Worm (Caenorhabditis elegans): ENCODE results near the gene W04B5.3.
"Not testable (repeated sequence)": the region's sequence is repeated elsewhere in the genome, so short reads cannot be mapped to it uniquely, and the experiment has no call there.

Gene W04B5.3

DNA sequence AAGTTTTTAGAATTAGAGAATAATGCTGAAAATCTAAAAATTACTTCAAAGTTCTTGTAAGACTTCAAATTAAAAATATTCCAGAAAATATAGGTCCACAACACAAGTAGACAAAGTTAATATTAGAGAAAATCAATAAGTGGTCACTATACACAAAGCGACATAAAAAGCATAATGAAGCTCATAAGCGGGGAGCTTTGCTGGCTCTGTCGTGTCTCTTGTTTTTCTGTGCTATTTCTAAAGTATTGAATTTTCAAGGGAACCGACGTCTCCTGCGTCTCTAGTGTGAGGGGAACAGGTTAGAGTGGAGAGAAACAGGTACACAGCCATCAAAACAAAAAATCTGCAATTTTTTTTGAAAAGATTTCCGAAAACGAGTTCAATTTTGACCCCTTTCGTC lies 20.2 kb downstream of the W04B5.3 start, which contains the start of gene E02H9.13:
Gene E02H9.13 (minus strand): TSS at position 199 of the 400 bp plus-strand sequence.
- TF ChIP-seq ceh-9 (tag; optimal IDR thresholded peaks at IDR 0.05) (no peak), hlh-30 (tag; optimal IDR thresholded peaks at IDR 0.05; ENCODE audit: insufficient read depth) (no peak), ceh-22 (tag; optimal IDR thresholded peaks at IDR 0.05) (no peak), ceh-48 (tag; optimal IDR thresholded peaks at IDR 0.05) (peak; percentile 89), ceh-18 (tag; optimal IDR thresholded peaks at IDR 0.05) (no peak)

DNA sequence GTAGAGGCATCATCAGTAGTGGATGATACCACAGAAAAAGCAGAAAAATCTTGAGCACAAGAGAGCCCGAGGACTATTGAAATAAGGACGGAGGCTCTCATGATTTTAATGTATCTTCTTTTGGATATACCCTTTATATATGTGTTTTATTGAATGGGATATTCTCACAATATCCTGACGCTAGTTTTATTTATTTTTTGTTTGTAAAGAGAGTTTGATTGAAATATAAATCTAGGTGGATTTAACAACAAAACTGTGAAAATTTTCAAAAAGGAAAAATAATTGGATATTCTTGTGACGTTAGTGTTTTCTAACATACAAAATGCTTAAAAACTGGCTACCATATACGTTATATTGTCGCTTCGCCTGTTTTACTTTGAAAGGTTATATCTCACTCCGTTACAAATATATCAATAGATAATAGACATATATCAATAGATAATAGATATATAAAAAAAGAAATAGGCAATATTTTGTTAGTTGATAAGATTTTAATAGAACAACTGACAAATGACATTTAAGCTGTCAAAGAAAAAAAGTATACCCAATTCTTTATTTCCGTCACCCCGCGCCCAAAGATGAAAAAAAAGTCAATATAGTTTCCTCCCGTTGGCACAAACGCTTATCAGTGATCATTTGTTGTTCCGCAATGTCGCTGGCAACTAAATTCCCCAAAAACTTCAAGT lies 27.4 kb downstream of the W04B5.3 start, which contains the start of the genes E02H9.7 and klo-2:
Gene E02H9.7 (minus strand): TSS at position 101 of the 686 bp plus-strand sequence.
Gene klo-2 (plus strand): TSS at position 636 of the 686 bp plus-strand sequence.
- TF ChIP-seq hlh-15 (tag; optimal IDR thresholded peaks at IDR 0.05) = no peak
- no peak for TF ChIP-seq pha-4 (tag; optimal IDR thresholded peaks at IDR 0.05)

DNA sequence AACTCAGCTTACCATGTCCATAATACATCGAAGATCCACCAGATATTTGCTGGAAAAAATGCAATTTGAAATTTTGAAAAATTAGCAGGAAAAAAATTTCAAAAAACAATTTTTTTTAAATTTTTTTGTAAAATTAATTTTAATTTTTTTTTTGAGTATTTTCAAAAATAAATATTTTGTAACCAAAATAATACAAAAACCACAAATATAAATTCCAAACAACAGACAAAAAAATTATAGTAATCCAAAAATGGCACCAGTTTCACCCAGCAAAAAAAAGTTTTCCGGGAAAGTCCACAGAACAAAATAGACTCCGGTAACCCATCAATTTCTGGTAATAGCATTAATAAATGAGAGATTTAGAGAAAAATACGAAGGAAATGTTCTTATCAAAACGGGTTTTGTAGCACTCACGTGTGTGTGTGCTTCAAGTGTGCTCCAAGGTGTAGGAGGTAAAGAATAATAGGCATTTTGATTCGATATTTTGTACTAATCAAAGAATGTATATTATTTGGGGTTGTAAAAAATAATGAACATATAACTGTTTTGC lies 36.5 kb downstream of the W04B5.3 start, which contains the start of gene nhr-121:
Gene nhr-121 (minus strand): TSS at position 51 of the 550 bp plus-strand sequence.
- TF ChIP-seq dve-1 (tag; optimal IDR thresholded peaks at IDR 0.05) = no peak
- no peak for TF ChIP-seq elt-4 (tag; optimal IDR thresholded peaks at IDR 0.05)
- no peak for TF ChIP-seq ttx-3 (tag; optimal IDR thresholded peaks at IDR 0.05)
- TF ChIP-seq ceh-30 (tag; optimal IDR thresholded peaks at IDR 0.05) = no peak
- no peak for TF ChIP-seq elt-2 (tag; optimal IDR thresholded peaks at IDR 0.05)

DNA sequence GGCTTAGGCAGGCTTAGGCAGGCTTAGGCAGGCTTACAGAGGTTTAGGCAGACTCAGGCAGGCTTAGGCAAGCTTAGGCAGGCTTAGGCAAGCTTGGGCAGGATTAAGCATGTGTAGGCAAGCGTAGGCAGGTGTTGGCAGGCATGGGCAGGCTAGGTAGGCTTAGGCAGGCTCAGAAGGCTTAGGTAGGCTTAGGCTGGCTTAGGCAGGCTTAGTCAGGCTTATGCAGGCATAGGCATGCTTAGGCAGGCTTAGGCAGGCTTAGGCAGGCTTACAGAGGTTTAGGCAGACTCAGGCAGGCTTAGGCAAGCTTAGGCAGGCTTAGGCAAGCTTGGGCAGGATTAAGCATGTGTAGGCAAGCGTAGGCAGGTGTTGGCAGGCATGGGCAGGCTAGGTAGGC lies 37.1 kb downstream of the W04B5.3 start:
- TF ChIP-seq sdc-2 (tag; optimal IDR thresholded peaks at IDR 0.05) = peak; percentile 30
- TF ChIP-seq dve-1 (tag; optimal IDR thresholded peaks at IDR 0.05) = peak; percentile 26
- peak; percentile 16 for TF ChIP-seq syd-9 (tag; optimal IDR thresholded peaks at IDR 0.05)
- peak; percentile 15 for TF ChIP-seq hlh-6 (tag; optimal IDR thresholded peaks at IDR 0.05)

DNA sequence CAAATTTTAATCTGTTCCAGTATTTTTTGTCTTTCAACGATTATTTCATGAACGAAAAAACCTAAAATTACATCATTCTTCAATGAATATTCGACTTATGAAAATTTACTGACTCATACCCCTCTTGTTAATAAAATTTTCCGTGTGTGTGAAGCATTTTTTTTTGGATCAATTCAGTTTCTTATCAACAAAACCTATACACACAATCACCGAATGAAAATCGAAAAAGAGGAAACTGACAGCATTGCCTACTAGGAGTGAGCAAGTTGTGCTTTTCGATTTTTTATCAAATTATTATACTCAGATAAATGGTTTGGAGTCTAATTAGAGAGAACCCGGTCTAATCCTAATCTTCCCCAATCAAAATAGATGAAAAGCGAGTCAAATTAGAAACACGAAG lies 40.4 kb downstream of the W04B5.3 start, which contains the start of gene E02H9.3:
Gene E02H9.3 (plus strand): TSS at position 301 of the 400 bp plus-strand sequence.
- not testable (repeated sequence) for TF ChIP-seq fkh-10 (GFP tag; optimal IDR thresholded peaks at IDR 0.05); dve-1 (tag; optimal IDR thresholded peaks at IDR 0.05); zip-5 (tag; optimal IDR thresholded peaks at IDR 0.05)

DNA sequence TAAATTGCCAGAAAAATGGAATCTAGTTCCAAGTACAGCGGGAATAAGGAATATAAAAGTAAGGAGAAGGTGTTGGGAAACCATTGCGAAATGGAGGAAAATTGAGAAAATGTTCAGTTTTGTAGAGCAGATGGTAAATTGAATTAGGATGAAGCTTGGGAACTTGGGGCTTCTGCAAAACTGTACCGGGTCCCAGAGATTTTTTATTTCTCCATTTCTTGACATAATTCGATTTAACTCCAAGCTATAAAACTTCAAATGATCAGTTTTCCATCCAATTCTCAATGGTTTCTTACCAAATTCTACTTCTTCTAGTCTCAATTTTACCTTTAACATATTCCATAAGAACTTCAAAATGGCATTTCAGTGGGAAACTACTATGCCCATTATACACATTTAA lies 49.9 kb downstream of the W04B5.3 start, which contains the start of the genes E02H9.9 and E02H9.1:
Gene E02H9.9 (minus strand): TSS at position 101 of the 400 bp plus-strand sequence.
Gene E02H9.1 (plus strand): TSS at position 285 of the 400 bp plus-strand sequence.
- TF ChIP-seq ceh-18 (tag; optimal IDR thresholded peaks at IDR 0.05) = no peak
- no peak for TF ChIP-seq che-1 (tag; optimal IDR thresholded peaks at IDR 0.05)
- TF ChIP-seq syd-9 (tag; optimal IDR thresholded peaks at IDR 0.05) = no peak
- no peak for TF ChIP-seq elt-2 (tag; optimal IDR thresholded peaks at IDR 0.05)
- TF ChIP-seq ceh-30 (tag; optimal IDR thresholded peaks at IDR 0.05) = no peak
- no peak for TF ChIP-seq T23F11.4 (GFP tag; optimal IDR thresholded peaks at IDR 0.05)
- TF ChIP-seq ttx-3 (tag; optimal IDR thresholded peaks at IDR 0.05) = no peak
- no peak for TF ChIP-seq ceh-6 (GFP tag; optimal IDR thresholded peaks at IDR 0.05)
- no peak for TF ChIP-seq C38D4.7 (GFP tag; optimal IDR thresholded peaks at IDR 0.05)
- no peak for TF ChIP-seq ceh-34 (tag; optimal IDR thresholded peaks at IDR 0.05)
- no peak for TF ChIP-seq ceh-9 (tag; optimal IDR thresholded peaks at IDR 0.05)

DNA sequence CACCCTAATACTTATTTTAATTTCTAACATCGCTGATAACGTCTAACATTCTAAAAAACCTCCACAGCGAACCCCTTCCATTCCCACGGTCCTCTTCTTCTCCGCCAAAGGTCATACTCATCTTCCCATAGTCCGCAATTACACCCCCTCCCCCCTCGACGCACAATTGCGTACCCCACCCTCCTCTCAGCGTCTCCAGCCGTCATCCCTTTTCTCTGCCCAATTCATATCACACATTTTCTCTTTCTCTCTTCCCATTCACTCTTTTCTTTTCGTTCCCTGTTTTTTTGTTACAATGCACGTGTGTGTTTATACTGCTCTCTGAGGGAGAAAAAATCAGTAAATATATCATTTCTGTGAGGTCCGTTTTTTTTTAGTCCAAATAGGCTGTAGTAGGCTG lies 53.5 kb downstream of the W04B5.3 start:
- TF ChIP-seq rnt-1 (tag; optimal IDR thresholded peaks at IDR 0.05) (no peak), T23F11.4 (GFP tag; optimal IDR thresholded peaks at IDR 0.05) (no peak), mec-3 (tag; optimal IDR thresholded peaks at IDR 0.05; ENCODE audit: borderline replicate concordance) (no peak), ets-4 (tag; optimal IDR thresholded peaks at IDR 0.05) (no peak), nhr-232 (tag; optimal IDR thresholded peaks at IDR 0.05) (no peak), fkh-6 (tag; optimal IDR thresholded peaks at IDR 0.05) (no peak), nhr-11 (tag; optimal IDR thresholded peaks at IDR 0.05) (no peak), pqm-1 (tag; optimal IDR thresholded peaks at IDR 0.05) (no peak), ceh-31 (tag; optimal IDR thresholded peaks at IDR 0.05) (no peak), K09A11.1 (tag; optimal IDR thresholded peaks at IDR 0.05; ENCODE audit: insufficient read depth) (no peak), pat-9 (tag; optimal IDR thresholded peaks at IDR 0.05) (no peak), pag-3 (tag; optimal IDR thresholded peaks at IDR 0.05; ENCODE audit: borderline replicate concordance) (no peak), hlh-6 (tag; optimal IDR thresholded peaks at IDR 0.05) (no peak), lin-11 (tag; optimal IDR thresholded peaks at IDR 0.05) (no peak), tbx-2 (tag; optimal IDR thresholded peaks at IDR 0.05) (peak; percentile 7), dve-1 (tag; optimal IDR thresholded peaks at IDR 0.05) (peak; percentile 2), ama-1 (optimal IDR thresholded peaks at IDR 0.05) (no peak), odd-2 (tag; optimal IDR thresholded peaks at IDR 0.05) (no peak), che-1 (tag; optimal IDR thresholded peaks at IDR 0.05) (no peak), sox-4 (tag; optimal IDR thresholded peaks at IDR 0.05) (no peak)

Data from whole organism, late embryonic.